Worm (Caenorhabditis elegans): ENCODE measurements around the gene cyp-25A3.
A peak's percentile ranks its signal among the peaks of the same experiment; 100 is the strongest.

The cyp-25A3 gene

DNA sequence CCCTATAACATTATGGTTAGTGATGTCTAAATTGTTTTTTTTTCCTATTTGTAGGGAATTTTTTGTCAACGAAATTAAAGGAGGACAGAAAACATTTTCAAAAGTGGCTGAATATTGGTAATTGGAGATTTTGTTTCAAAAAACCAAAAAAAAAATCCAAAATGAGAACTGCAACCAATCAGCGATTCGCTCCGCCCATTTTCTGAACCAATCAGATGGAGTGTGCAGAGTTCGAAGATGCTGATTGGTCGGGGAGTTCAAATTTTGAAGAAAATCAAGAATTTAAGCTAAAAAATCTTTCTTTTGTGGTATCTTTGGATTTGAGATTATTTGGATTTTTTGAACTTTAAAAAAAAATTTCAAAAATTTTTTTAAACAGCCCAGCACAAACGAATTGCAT lies 41.1 kb downstream of the cyp-25A3 start:
- peak; percentile 23 for TF ChIP-seq lin-13 (GFP tag; optimal IDR thresholded peaks at IDR 0.05)
- TF ChIP-seq nhr-23 (tag; optimal IDR thresholded peaks at IDR 0.05), result no peak

DNA sequence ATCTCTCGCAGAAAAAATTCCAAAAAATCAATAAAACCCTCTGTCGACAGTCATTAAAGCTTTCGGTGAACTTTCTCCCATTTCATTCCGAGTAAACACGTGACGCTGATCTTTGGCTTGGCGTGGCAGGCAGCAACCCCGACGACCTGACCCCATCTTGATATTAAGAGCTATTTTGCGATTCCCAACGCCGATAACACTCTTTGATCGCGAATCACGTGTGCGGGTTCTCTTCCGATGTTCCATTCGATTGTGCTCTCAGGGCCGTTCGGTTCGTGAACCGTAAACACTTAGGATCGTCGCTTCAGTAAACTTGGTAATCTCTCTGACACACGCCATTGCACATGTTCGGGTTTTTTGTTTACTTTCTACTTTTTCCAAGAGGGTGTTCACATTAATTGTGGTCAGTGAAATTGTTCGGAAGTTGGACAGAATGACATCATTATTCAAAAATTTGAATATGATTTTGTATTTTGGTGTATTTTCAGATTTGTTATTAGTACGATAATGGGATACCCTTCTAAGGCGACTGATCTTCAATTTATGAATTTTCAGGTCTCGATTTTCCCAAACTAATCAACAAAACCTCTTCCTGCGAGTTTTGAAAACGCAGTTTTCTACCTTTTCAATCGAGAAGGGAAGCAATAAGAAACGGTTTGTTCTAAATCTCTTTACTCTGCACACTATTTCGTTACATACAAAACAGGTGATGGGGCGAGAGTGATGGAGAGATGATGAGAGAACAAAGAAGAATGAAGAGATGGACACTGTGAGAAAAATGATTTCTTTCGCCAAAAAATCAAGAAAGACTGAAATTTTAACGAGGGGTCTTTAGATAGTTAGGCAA lies 42.1 kb downstream of the cyp-25A3 start:
- peak; percentile 0 for TF ChIP-seq lin-13 (GFP tag; optimal IDR thresholded peaks at IDR 0.05)
- TF ChIP-seq Y55F3AM.14 (GFP tag; optimal IDR thresholded peaks at IDR 0.05), result no peak
- TF ChIP-seq nhr-25 (tag; optimal IDR thresholded peaks at IDR 0.05), result peak; percentile 88
- TF ChIP-seq mdl-1 (tag; optimal IDR thresholded peaks at IDR 0.05), result peak; percentile 18 to 48
- peak; percentile 88 for TF ChIP-seq ceh-16 (tag; optimal IDR thresholded peaks at IDR 0.05)
- peak; percentile 91 for TF ChIP-seq elt-1 (tag; optimal IDR thresholded peaks at IDR 0.05)
- TF ChIP-seq nhr-129 (tag; optimal IDR thresholded peaks at IDR 0.05), result peak; percentile 35
- no peak for TF ChIP-seq ztf-11 (tag; optimal IDR thresholded peaks at IDR 0.05)
- TF ChIP-seq sma-9 (GFP tag; optimal IDR thresholded peaks at IDR 0.05), result peak; percentile 91
- TF ChIP-seq sma-9 (tag; optimal IDR thresholded peaks at IDR 0.05), result no peak
- peak; percentile 47 for TF ChIP-seq crh-2 (tag; optimal IDR thresholded peaks at IDR 0.05)
- no peak for TF ChIP-seq lin-11 (tag; optimal IDR thresholded peaks at IDR 0.05)
- peak in 1 of 2 experiments; percentile 39 for TF ChIP-seq lsy-2 (tag; optimal IDR thresholded peaks at IDR 0.05)
- peak; percentile 45 for TF ChIP-seq sma-3 (GFP tag; optimal IDR thresholded peaks at IDR 0.05)
- TF ChIP-seq blmp-1 (tag; optimal IDR thresholded peaks at IDR 0.05; ENCODE audit: insufficient read depth), result peak; percentile 84
- no peak for TF ChIP-seq nhr-6 (tag; optimal IDR thresholded peaks at IDR 0.05)
- TF ChIP-seq nhr-23 (tag; optimal IDR thresholded peaks at IDR 0.05), result peak; percentile 83
- TF ChIP-seq sem-4 (tag; optimal IDR thresholded peaks at IDR 0.05), result peak; percentile 86
- TF ChIP-seq F13H6.1 (tag; optimal IDR thresholded peaks at IDR 0.05), result peak; percentile 50
- peak; percentile 22 for TF ChIP-seq nhr-21 (tag; optimal IDR thresholded peaks at IDR 0.05)
- TF ChIP-seq gmeb-1 (tag; optimal IDR thresholded peaks at IDR 0.05), result no peak
- TF ChIP-seq egl-27 (tag; optimal IDR thresholded peaks at IDR 0.05), result peak; percentile 27
- peak; percentile 31 for TF ChIP-seq fos-1 (tag; optimal IDR thresholded peaks at IDR 0.05)

- TF ChIP-seq crh-2 (tag; optimal IDR thresholded peaks at IDR 0.05) (no peak), blmp-1 (tag; optimal IDR thresholded peaks at IDR 0.05; ENCODE audit: insufficient read depth) (no peak), ztf-4 (tag; optimal IDR thresholded peaks at IDR 0.05) (no peak), elt-1 (tag; optimal IDR thresholded peaks at IDR 0.05) (no peak), ceh-16 (tag; optimal IDR thresholded peaks at IDR 0.05) (no peak), lin-13 (GFP tag; optimal IDR thresholded peaks at IDR 0.05) (no peak)
Measured at ce11 chrIII:3795933-3796332, 43.6 kb downstream of the cyp-25A3 start.

ce11 chrIII:3790855-3791254 lies 48.7 kb downstream of the cyp-25A3 start:
- no peak for TF ChIP-seq nhr-25 (tag; optimal IDR thresholded peaks at IDR 0.05)
- TF ChIP-seq nhr-23 (tag; optimal IDR thresholded peaks at IDR 0.05), result no peak
- TF ChIP-seq dmd-4 (tag; optimal IDR thresholded peaks at IDR 0.05), result no peak
- TF ChIP-seq nhr-21 (tag; optimal IDR thresholded peaks at IDR 0.05), result no peak
- no peak for TF ChIP-seq elt-3 (tag; optimal IDR thresholded peaks at IDR 0.05)

DNA sequence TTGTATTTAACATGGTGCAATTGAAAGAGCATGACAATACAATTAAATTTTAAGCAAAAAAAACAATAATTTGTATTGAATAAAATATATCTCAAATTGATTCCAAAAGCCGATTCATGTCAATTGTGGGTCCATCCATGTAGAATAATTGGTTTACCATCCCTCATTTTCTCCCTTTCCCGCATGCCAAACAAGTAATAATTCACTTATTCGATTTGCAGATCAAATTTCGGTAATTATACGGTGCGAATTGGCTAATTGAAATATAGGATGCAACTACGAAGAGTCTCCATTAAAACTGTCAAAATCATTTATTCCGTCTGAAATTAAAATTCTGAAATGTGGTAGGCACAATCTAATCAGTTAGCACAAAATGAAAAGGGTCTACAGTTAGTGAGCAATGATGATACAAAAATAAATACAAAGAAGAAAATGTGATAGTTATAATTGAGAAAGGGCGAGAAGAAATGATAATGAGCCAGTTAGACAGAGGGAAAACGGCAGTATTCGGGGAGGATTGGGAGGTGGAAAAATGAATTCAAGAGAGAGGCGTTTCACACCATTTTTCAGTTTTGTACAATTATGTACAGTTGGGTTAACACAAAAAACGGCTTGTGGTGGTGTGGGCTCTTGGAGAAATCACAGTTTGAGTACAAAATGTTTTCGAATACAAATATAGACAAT lies 49.7 kb downstream of the cyp-25A3 start:
- TF ChIP-seq ama-1 (optimal IDR thresholded peaks at IDR 0.05), result peak; percentile 57
- TF ChIP-seq lsy-2 (tag; optimal IDR thresholded peaks at IDR 0.05), result peak in 1 of 2 experiments; percentile 22
- peak; percentile 23 for TF ChIP-seq nhr-21 (tag; optimal IDR thresholded peaks at IDR 0.05)
- peak; percentile 15 for TF ChIP-seq lin-13 (GFP tag; optimal IDR thresholded peaks at IDR 0.05)
- TF ChIP-seq peb-1 (tag; optimal IDR thresholded peaks at IDR 0.05), result no peak
- peak; percentile 62 for TF ChIP-seq nhr-25 (tag; optimal IDR thresholded peaks at IDR 0.05)

Measured in whole organism, L2 larva.